Fruit fly (Drosophila melanogaster) whole organism, embryonic: Measurements from ENCODE around the gene CG18765.

ENCODE experiments used
- Antp ChIP-seq: fragments of 200-800 bp; sonication (Bioruptor generic); optimal IDR thresholded peaks from 3 replicates; lab custom pipeline; 2016; ENCODE audit warnings: missing biosample characterization, missing genetic modification characterization
- Awh ChIP-seq: fragments of 200-800 bp; sonication (Bioruptor generic); IDR thresholded peaks from 2 replicates; pipeline ENCODE4, ENCODE4 v1.3.6; 2022; ENCODE audit warnings: missing biosample characterization, missing genetic modification characterization
- B-H1 ChIP-seq: fragments of 200-800 bp; sonication (Bioruptor generic); IDR thresholded peaks from 3 replicates; pipeline ENCODE4 v1.3.6; 2022; ENCODE audit warnings: missing biosample characterization, missing genetic modification characterization
- Bdp1 ChIP-seq: fragments of 200-800 bp; sonication (Bioruptor generic); optimal IDR thresholded peaks from 3 replicates; lab custom pipeline; 2016; ENCODE audit warnings: missing biosample characterization, missing genetic modification characterization
- CG10654 ChIP-seq: fragments of 200-800 bp; sonication (Bioruptor generic); optimal IDR thresholded peaks from 2 replicates; lab custom pipeline; 2016; ENCODE audit warnings: missing biosample characterization, missing genetic modification characterization
- CG12391 ChIP-seq: fragments of 200-800 bp; sonication (Bioruptor generic); optimal IDR thresholded peaks from 3 replicates; lab custom pipeline; 2018; ENCODE audit warnings: missing biosample characterization, mild to moderate bottlenecking, missing genetic modification characterization, moderate library complexity
- CG12744 ChIP-seq: fragments of 200-800 bp; sonication (Bioruptor generic); optimal IDR thresholded peaks from 2 replicates; lab custom pipeline; 2016; ENCODE audit warnings: missing biosample characterization, missing genetic modification characterization
- CG15011 ChIP-seq: fragments of 200-800 bp; sonication (Bioruptor generic); optimal IDR thresholded peaks from 3 replicates; lab custom pipeline; 2018; ENCODE audit warnings: missing biosample characterization, mild to moderate bottlenecking, missing genetic modification characterization
- CG15514 ChIP-seq: fragments of 200-800 bp; sonication (Bioruptor generic); optimal IDR thresholded peaks from 3 replicates; lab custom pipeline; 2017; ENCODE audit warnings: missing biosample characterization, missing genetic modification characterization, mild to moderate bottlenecking, moderate library complexity, missing genetic modification reagents
- CG16813 ChIP-seq: fragments of 200-800 bp; sonication (Bioruptor generic); IDR thresholded peaks from 3 replicates; pipeline ENCODE4 v1.3.6; 2022; ENCODE audit warnings: missing biosample characterization, missing genetic modification characterization; ENCODE audit not compliant: partially characterized antibody
- CG2116 ChIP-seq: fragments of 200-800 bp; sonication (Bioruptor generic); optimal IDR thresholded peaks from 3 replicates; lab custom pipeline; 2018; ENCODE audit warnings: missing biosample characterization, mild to moderate bottlenecking, missing genetic modification characterization
- CG3065 ChIP-seq: fragments of 200-800 bp; sonication (Bioruptor generic); optimal IDR thresholded peaks from 2 replicates; lab custom pipeline; 2016; ENCODE audit warnings: missing biosample characterization, missing genetic modification characterization
- CG32532 ChIP-seq: fragments of 200-800 bp; sonication (Bioruptor generic); IDR thresholded peaks from 2 replicates; pipeline ENCODE4 v1.3.6; 2022; ENCODE audit warnings: missing biosample characterization, missing genetic modification characterization
- CG32772 ChIP-seq: fragments of 200-800 bp; sonication (Bioruptor generic); IDR thresholded peaks from 2 replicates; pipeline ENCODE4 v1.3.6; 2022; ENCODE audit warnings: missing biosample characterization, missing genetic modification characterization
- CG3995 ChIP-seq: fragments of 200-800 bp; sonication (Bioruptor generic); optimal IDR thresholded peaks from 3 replicates; lab custom pipeline; 2016; ENCODE audit warnings: missing biosample characterization, missing genetic modification characterization
- CG42726 ChIP-seq: fragments of 200-800 bp; sonication (Bioruptor generic); IDR thresholded peaks from 2 replicates; pipeline ENCODE4 v1.3.6; 2022; ENCODE audit warnings: missing biosample characterization, missing genetic modification characterization; ENCODE audit not compliant: partially characterized antibody
- CG43689 ChIP-seq: fragments of 200-800 bp; sonication (Bioruptor generic); IDR thresholded peaks from 2 replicates; pipeline ENCODE4 v1.3.6; 2022; ENCODE audit warnings: missing biosample characterization, missing genetic modification characterization
- CG4404 ChIP-seq: fragments of 200-800 bp; sonication (Bioruptor generic); IDR thresholded peaks from 2 replicates; pipeline ENCODE4 v1.3.6; 2022; ENCODE audit warnings: missing biosample characterization, missing genetic modification characterization
- CG8359 ChIP-seq: fragments of 200-800 bp; sonication (Bioruptor generic); optimal IDR thresholded peaks from 2 replicates; lab custom pipeline; 2017; ENCODE audit warnings: missing biosample characterization, mild to moderate bottlenecking, missing genetic modification characterization, borderline replicate concordance
- CG9817 ChIP-seq: fragments of 200-800 bp; sonication (Bioruptor generic); optimal IDR thresholded peaks from 2 replicates; lab custom pipeline; 2018; ENCODE audit warnings: missing biosample characterization, mild to moderate bottlenecking, missing genetic modification characterization, moderate library complexity
- Dek ChIP-seq: fragments of 200-800 bp; sonication (Bioruptor generic); optimal IDR thresholded peaks from 3 replicates; lab custom pipeline; 2019; ENCODE audit warnings: missing biosample characterization, mild to moderate bottlenecking, missing genetic modification characterization, moderate library complexity
- Elba2 ChIP-seq: fragments of 200-800 bp; sonication (Bioruptor generic); optimal IDR thresholded peaks from 3 replicates; lab custom pipeline; 2016; ENCODE audit warnings: missing biosample characterization, missing genetic modification characterization
- HLH3B ChIP-seq: fragments of 200-800 bp; sonication (Bioruptor generic); IDR thresholded peaks from 2 replicates; pipeline ENCODE4 v1.3.6; 2022; ENCODE audit warnings: missing biosample characterization, missing genetic modification characterization
- Hr3 ChIP-seq: fragments of 200-800 bp; sonication (Bioruptor generic); optimal IDR thresholded peaks from 3 replicates; lab custom pipeline; 2016; ENCODE audit warnings: missing biosample characterization, missing genetic modification characterization
- Mad ChIP-seq: fragments of 200-800 bp; sonication (Bioruptor generic); optimal IDR thresholded peaks from 2 replicates; lab custom pipeline; 2016; ENCODE audit warnings: missing biosample characterization, missing genetic modification characterization
- Oli ChIP-seq: fragments of 200-800 bp; sonication (Bioruptor generic); optimal IDR thresholded peaks from 2 replicates; lab custom pipeline; 2018; ENCODE audit warnings: missing biosample characterization, mild to moderate bottlenecking, missing genetic modification characterization, moderate library complexity
- PHDP ChIP-seq: fragments of 200-800 bp; sonication (Bioruptor generic); optimal IDR thresholded peaks from 3 replicates; lab custom pipeline; 2018; ENCODE audit warnings: missing biosample characterization, mild to moderate bottlenecking, missing genetic modification characterization, moderate library complexity
- Rfx ChIP-seq: fragments of 200-800 bp; sonication (Bioruptor generic); IDR thresholded peaks from 2 replicates; pipeline ENCODE4 v1.3.6; 2022; ENCODE audit warnings: missing biosample characterization, missing genetic modification characterization
- Spps ChIP-seq: fragments of 200-800 bp; sonication (Bioruptor generic); optimal IDR thresholded peaks from 2 replicates; lab custom pipeline; 2018; ENCODE audit warnings: missing biosample characterization, mild to moderate bottlenecking, missing genetic modification characterization
- bab2 ChIP-seq: fragments of 200-800 bp; sonication (Bioruptor generic); optimal IDR thresholded peaks from 2 replicates; lab custom pipeline; 2016; ENCODE audit warnings: missing biosample characterization, missing genetic modification characterization
- bigmax ChIP-seq: fragments of 200-800 bp; sonication (Bioruptor generic); optimal IDR thresholded peaks from 2 replicates; lab custom pipeline; 2018; ENCODE audit warnings: missing biosample characterization, mild to moderate bottlenecking, missing genetic modification characterization
- cato ChIP-seq: fragments of 200-800 bp; sonication (Bioruptor generic); optimal IDR thresholded peaks from 2 replicates; lab custom pipeline; 2016; ENCODE audit warnings: missing biosample characterization, missing genetic modification characterization, borderline replicate concordance
- exex ChIP-seq: fragments of 200-800 bp; sonication (Bioruptor generic); optimal IDR thresholded peaks from 4 replicates; lab custom pipeline; 2018; ENCODE audit warnings: missing biosample characterization, mild to moderate bottlenecking, missing genetic modification characterization, moderate library complexity
- fd3F ChIP-seq: fragments of 200-800 bp; sonication (Bioruptor generic); optimal IDR thresholded peaks from 2 replicates; lab custom pipeline; 2018; ENCODE audit warnings: missing biosample characterization, mild to moderate bottlenecking, missing genetic modification characterization, moderate library complexity
- fd96Cb ChIP-seq: fragments of 200-800 bp; sonication (Bioruptor generic); optimal IDR thresholded peaks from 2 replicates; lab custom pipeline; 2018; ENCODE audit warnings: missing biosample characterization, mild to moderate bottlenecking, missing genetic modification characterization, moderate library complexity
- gfzf ChIP-seq: fragments of 200-800 bp; sonication (Bioruptor generic); optimal IDR thresholded peaks from 2 replicates; lab custom pipeline; 2016; ENCODE audit warnings: missing biosample characterization, mild to moderate bottlenecking, missing genetic modification characterization, moderate library complexity
- gt ChIP-seq: fragments of 200-800 bp; sonication (Bioruptor generic); IDR thresholded peaks from 2 replicates; pipeline ENCODE4 v1.3.6; 2022; ENCODE audit warnings: missing biosample characterization, missing genetic modification characterization
- jumu ChIP-seq: fragments of 200-800 bp; sonication (Bioruptor generic); optimal IDR thresholded peaks from 3 replicates; lab custom pipeline; 2016; ENCODE audit warnings: missing biosample characterization, missing genetic modification characterization
- lilli ChIP-seq: fragments of 200-800 bp; sonication (Bioruptor generic); optimal IDR thresholded peaks from 3 replicates; lab custom pipeline; 2016; ENCODE audit warnings: missing biosample characterization, missing genetic modification characterization
- nerfin-1 ChIP-seq: fragments of 200-800 bp; sonication (Bioruptor generic); optimal IDR thresholded peaks from 3 replicates; lab custom pipeline; 2019; ENCODE audit warnings: missing biosample characterization, mild to moderate bottlenecking, missing genetic modification characterization, moderate library complexity
- otp ChIP-seq: fragments of 200-800 bp; sonication (Bioruptor generic); IDR thresholded peaks from 3 replicates; pipeline ENCODE4, ENCODE4 v1.3.6; 2022; ENCODE audit warnings: missing biosample characterization, missing genetic modification characterization
- pum ChIP-seq: fragments of 200-800 bp; sonication (Bioruptor generic); optimal IDR thresholded peaks from 2 replicates; lab custom pipeline; 2016; ENCODE audit warnings: missing biosample characterization, missing genetic modification characterization
- ro ChIP-seq: fragments of 200-800 bp; sonication (Bioruptor generic); IDR thresholded peaks from 2 replicates; pipeline ENCODE4 v1.3.6; 2022; ENCODE audit warnings: missing biosample characterization, missing genetic modification characterization
- slbo ChIP-seq: fragments of 200-800 bp; sonication (Bioruptor generic); IDR thresholded peaks from 2 replicates; pipeline ENCODE4 v1.3.6; 2022; ENCODE audit warnings: missing biosample characterization, missing genetic modification characterization
- sna ChIP-seq: fragments of 200-800 bp; sonication (Bioruptor generic); IDR thresholded peaks from 2 replicates; pipeline ENCODE4 v1.3.6; 2022; ENCODE audit warnings: missing biosample characterization, missing genetic modification characterization; ENCODE audit not compliant: partially characterized antibody
- ssp ChIP-seq: fragments of 200-800 bp; sonication (Bioruptor generic); IDR thresholded peaks from 2 replicates; pipeline ENCODE4 v1.3.6; 2022; ENCODE audit warnings: missing biosample characterization, missing genetic modification characterization
- unpg ChIP-seq: fragments of 200-800 bp; sonication (Bioruptor generic); optimal IDR thresholded peaks from 3 replicates; lab custom pipeline; 2018; ENCODE audit warnings: missing biosample characterization, mild to moderate bottlenecking, missing genetic modification characterization, moderate library complexity
- yki ChIP-seq: fragments of >200 bp; optimal IDR thresholded peaks from 3 replicates; lab custom pipeline; 2018
- zf30C ChIP-seq: fragments of 200-800 bp; sonication (Bioruptor generic); optimal IDR thresholded peaks from 3 replicates; lab custom pipeline; 2018; ENCODE audit warnings: missing biosample characterization, mild to moderate bottlenecking, missing genetic modification characterization

The CG18765 gene

dm6 chr3R:11673955-11674663 lies 17.5 kb downstream of the CG18765 start, which contains the start of gene CG14715 (continued):
- peak; percentile 4 for TF ChIP-seq Elba2 (GFP tag; lab: Kevin White, UChicago)
- peak; percentile 37 for TF ChIP-seq pum (GFP tag; lab: Kevin White, UChicago)
- peak; percentile 59 for TF ChIP-seq CG32532
- peak; percentile 76 for TF ChIP-seq CG12391 (tag; lab: Kevin White, UChicago)
- TF ChIP-seq otp (GFP tag; lab: Robert Waterston, UW), result no peak
- TF ChIP-seq CG9817 (tag; lab: Kevin White, UChicago), result peak; percentile 35
- peak; percentile 86 for TF ChIP-seq CG15514 (GFP tag; lab: Kevin White, UChicago)
- peak; percentile 30 for TF ChIP-seq bigmax (GFP tag; lab: Kevin White, UChicago)
- peak; percentile 10 for TF ChIP-seq exex (tag; lab: Kevin White, UChicago)
- no peak for TF ChIP-seq Awh (GFP tag; lab: Robert Waterston, UW)
- no peak for TF ChIP-seq gt (GFP tag; lab: Robert Waterston, UW)
- peak; percentile 88 for TF ChIP-seq ssp (GFP tag; lab: Robert Waterston, UW)
- peak; percentile 60 for TF ChIP-seq CG3995 (GFP tag; lab: Kevin White, UChicago)
- TF ChIP-seq Antp (GFP tag; lab: Kevin White, UChicago), result peak; percentile 43
- no peak for TF ChIP-seq HLH3B (GFP tag; lab: Robert Waterston, UW)
- TF ChIP-seq lilli (GFP tag; lab: Kevin White, UChicago), result peak; percentile 71
- TF ChIP-seq CG32772 (GFP tag; lab: Robert Waterston, UW), result no peak
- no peak for TF ChIP-seq CG43689
- peak; percentile 28 for TF ChIP-seq PHDP
- TF ChIP-seq ro (GFP tag; lab: Robert Waterston, UW), result no peak
- TF ChIP-seq nerfin-1 (tag; lab: Kevin White, UChicago), result peak; percentile 17
- TF ChIP-seq zf30C (GFP tag; lab: Kevin White, UChicago), result no peak
- TF ChIP-seq CG8359 (GFP tag; lab: Kevin White, UChicago), result no peak
- peak; percentile 52 for TF ChIP-seq cato
- peak; percentile 55; the same call in 1 of the 2 replicates for TF ChIP-seq Rfx
- TF ChIP-seq yki, result no peak
- TF ChIP-seq jumu (GFP tag; lab: Kevin White, UChicago), result peak; percentile 45
- peak; percentile 38 for TF ChIP-seq Dek (tag; lab: Kevin White, UChicago)
- peak; percentile 42 for TF ChIP-seq Hr3 (GFP tag; lab: Kevin White, UChicago)
- TF ChIP-seq sna (GFP tag; lab: Robert Waterston, UW), result no peak
- peak; percentile 43 for TF ChIP-seq bab2
- TF ChIP-seq B-H1 (GFP tag; lab: Robert Waterston, UW), result 0 out of 3 replicates have a peak, but pooled peaks have one; percentile 16
- TF ChIP-seq slbo (GFP tag; lab: Robert Waterston, UW), result peak; percentile 49; the same call in 1 of the 2 replicates
- peak; percentile 58 for TF ChIP-seq CG16813
- TF ChIP-seq Oli (tag; lab: Kevin White, UChicago), result peak; percentile 12
- no peak for TF ChIP-seq Mad
- peak; percentile 13 for TF ChIP-seq CG12744 (GFP tag; lab: Kevin White, UChicago)
- no peak for TF ChIP-seq fd3F (GFP tag; lab: Kevin White, UChicago)
- no peak for TF ChIP-seq CG4404 (GFP tag; lab: Robert Waterston, UW)
- TF ChIP-seq Bdp1 (GFP tag; lab: Kevin White, UChicago), result no peak
- peak; percentile 73 for TF ChIP-seq CG2116 (GFP tag; lab: Kevin White, UChicago)
- peak; percentile 85 for TF ChIP-seq gfzf
- no peak for TF ChIP-seq Spps (tag; lab: Kevin White, UChicago)
- TF ChIP-seq fd96Cb (tag; lab: Kevin White, UChicago), result no peak
- TF ChIP-seq CG15011 (GFP tag; lab: Kevin White, UChicago), result no peak
- no peak for TF ChIP-seq CG3065 (GFP tag; lab: Kevin White, UChicago)
- TF ChIP-seq CG10654 (GFP tag; lab: Kevin White, UChicago), result peak; percentile 26
- TF ChIP-seq unpg, result peak; percentile 42
- TF ChIP-seq CG42726, result no peak
